Worm (Caenorhabditis elegans) whole organism, L1 larva: Measurements from ENCODE around the gene T20B12.7.

ENCODE experiments used
- C04F5.9 ChIP-seq: sonication (generic microtip); optimal IDR thresholded peaks from 2 replicates; lab custom pipeline; 2016; ENCODE audit warnings: missing genetic modification characterization, missing compliant biosample characterization
- C16A3.4 ChIP-seq: fragments of 150-350 bp; optimal IDR thresholded peaks from 2 replicates; lab custom pipeline; 2014; ENCODE audit warnings: missing biosample characterization, missing genetic modification characterization
- aly-2 ChIP-seq: fragments of 150-350 bp; optimal IDR thresholded peaks from 2 replicates; lab custom pipeline; 2014; ENCODE audit warnings: missing biosample characterization, missing genetic modification characterization
- ama-1 ChIP-seq: fragments of 150-350 bp; optimal IDR thresholded peaks from 2 replicates; lab custom pipeline; 2014
- blmp-1 ChIP-seq: fragments of 150-350 bp; optimal IDR thresholded peaks from 2 replicates; lab custom pipeline; 2014; ENCODE audit warnings: missing biosample characterization, missing genetic modification characterization
- ceh-63 ChIP-seq: fragments of 200-800 bp; sonication (Bioruptor generic); optimal IDR thresholded peaks from 2 replicates; lab custom pipeline; 2018; ENCODE audit warnings: mild to moderate bottlenecking, missing genetic modification characterization, missing compliant biosample characterization
- ceh-8 ChIP-seq: fragments of 200-800 bp; sonication (Bioruptor generic); optimal IDR thresholded peaks from 2 replicates; lab custom pipeline; 2018; ENCODE audit warnings: mild to moderate bottlenecking, missing genetic modification characterization, moderate library complexity, missing compliant biosample characterization
- ces-1 ChIP-seq: fragments of 150-350 bp; optimal IDR thresholded peaks from 2 replicates; lab custom pipeline; 2014; ENCODE audit warnings: missing biosample characterization, missing genetic modification reagents, missing genetic modification characterization
- efl-1 ChIP-seq, 4 experiments: fragments of 150-350 bp; optimal IDR thresholded peaks in 3 of 4; peaks in 1 of 4; 1 replicate in 1 of 4; 2 replicates in 3 of 4; lab custom pipeline; 2014; ENCODE audit warnings: missing biosample characterization in 2 of 4, missing genetic modification characterization in 2 of 4, missing genetic modification reagents in 2 of 4
- efl-3 ChIP-seq: fragments of 200-800 bp; sonication (Bioruptor generic); optimal IDR thresholded peaks from 2 replicates; lab custom pipeline; 2018; ENCODE audit warnings: mild to moderate bottlenecking, missing genetic modification characterization, missing compliant biosample characterization
- egl-13 ChIP-seq: sonication (generic microtip); optimal IDR thresholded peaks from 2 replicates; lab custom pipeline; 2016; ENCODE audit warnings: missing genotype, missing genetic modification reagents, missing genetic modification characterization, missing compliant biosample characterization
- elt-2 ChIP-seq: sonication (generic microtip); optimal IDR thresholded peaks from 2 replicates; lab custom pipeline; 2016; ENCODE audit warnings: missing genetic modification characterization, mild to moderate bottlenecking, inconsistent platforms, missing compliant biosample characterization, missing genetic modification reagents
- elt-3 ChIP-seq, 6 experiments: fragments of 150-350 bp in 1 of 6; sonication (generic microtip); optimal IDR thresholded peaks; 2 replicates each; lab custom pipeline; 2017 to 2018; ENCODE audit warnings: missing biosample characterization in 6 of 6, missing genetic modification characterization in 6 of 6, inconsistent platforms in 1 of 6
- fkh-10 ChIP-seq: sonication (generic microtip); optimal IDR thresholded peaks from 2 replicates; lab custom pipeline; 2017; ENCODE audit warnings: missing biosample characterization, missing genetic modification reagents, missing genetic modification characterization
- hlh-17 ChIP-seq: fragments of 200-800 bp; sonication (Bioruptor generic); optimal IDR thresholded peaks from 2 replicates; lab custom pipeline; 2018; ENCODE audit warnings: missing genetic modification characterization, mild to moderate bottlenecking, missing compliant biosample characterization, moderate library complexity, borderline replicate concordance
- hlh-4 ChIP-seq: sonication (generic microtip); optimal IDR thresholded peaks from 2 replicates; lab custom pipeline; 2016; ENCODE audit warnings: mild to moderate bottlenecking, missing genetic modification characterization, missing compliant biosample characterization
- hpl-2 ChIP-seq: fragments of 150-350 bp; optimal IDR thresholded peaks from 2 replicates; lab custom pipeline; 2014; ENCODE audit warnings: missing biosample characterization, missing genetic modification reagents, missing genetic modification characterization
- lin-14 ChIP-seq: fragments of 200-800 bp; sonication (Bioruptor generic); optimal IDR thresholded peaks from 2 replicates; lab custom pipeline; 2018; ENCODE audit warnings: mild to moderate bottlenecking, missing genetic modification characterization, moderate library complexity, missing compliant biosample characterization
- lsy-2 ChIP-seq, 2 experiments: fragments of 150-350 bp; optimal IDR thresholded peaks; 2 replicates each; lab custom pipeline; 2014; ENCODE audit warnings: missing biosample characterization in 2 of 2, missing genetic modification characterization in 2 of 2
- mep-1 ChIP-seq: fragments of 150-350 bp; optimal IDR thresholded peaks from 2 replicates; lab custom pipeline; 2014; ENCODE audit warnings: missing biosample characterization, missing genetic modification characterization
- nhr-71 ChIP-seq: sonication (generic microtip); optimal IDR thresholded peaks from 2 replicates; lab custom pipeline; 2016; ENCODE audit warnings: mild to moderate bottlenecking, missing genetic modification characterization, moderate library complexity, missing compliant biosample characterization
- nhr-76 ChIP-seq: sonication (generic microtip); optimal IDR thresholded peaks from 2 replicates; lab custom pipeline; 2017; ENCODE audit warnings: missing biosample characterization, missing genetic modification characterization
- nhr-85 ChIP-seq: sonication (generic microtip); peaks from one replicate; lab custom pipeline; 2016; ENCODE audit warnings: missing genetic modification characterization, inconsistent platforms, missing compliant biosample characterization
- nhr-90 ChIP-seq: sonication (generic microtip); optimal IDR thresholded peaks from 2 replicates; lab custom pipeline; 2016; ENCODE audit warnings: mild to moderate bottlenecking, missing genetic modification characterization, missing compliant biosample characterization; ENCODE audit not compliant: poor library complexity
- pax-3 ChIP-seq: fragments of 200-800 bp; sonication (Bioruptor generic); optimal IDR thresholded peaks from 2 replicates; lab custom pipeline; 2018; ENCODE audit warnings: mild to moderate bottlenecking, missing genetic modification characterization, moderate library complexity, missing compliant biosample characterization
- rnt-1 ChIP-seq: sonication (generic microtip); optimal IDR thresholded peaks from 2 replicates; lab custom pipeline; 2016; ENCODE audit warnings: mild to moderate bottlenecking, missing genetic modification characterization, moderate library complexity, missing compliant biosample characterization
- skn-1 ChIP-seq: fragments of 150-350 bp; optimal IDR thresholded peaks from 2 replicates; lab custom pipeline; 2014; ENCODE audit warnings: missing biosample characterization, missing genetic modification characterization
- snpc-4 ChIP-seq: fragments of 150-350 bp; optimal IDR thresholded peaks from 2 replicates; lab custom pipeline; 2014; ENCODE audit warnings: missing biosample characterization, missing genetic modification characterization
- snu-23 ChIP-seq: sonication (generic microtip); optimal IDR thresholded peaks from 2 replicates; lab custom pipeline; 2016; ENCODE audit warnings: missing genetic modification characterization, missing compliant biosample characterization
- tlp-1 ChIP-seq: fragments of 150-350 bp; optimal IDR thresholded peaks from 2 replicates; lab custom pipeline; 2014; ENCODE audit warnings: missing biosample characterization, missing genetic modification characterization
- unc-130 ChIP-seq: fragments of 150-350 bp; optimal IDR thresholded peaks from 2 replicates; lab custom pipeline; 2017; ENCODE audit warnings: missing biosample characterization, missing genetic modification characterization, inconsistent platforms
- unc-86 ChIP-seq: sonication (generic microtip); optimal IDR thresholded peaks from 2 replicates; lab custom pipeline; 2016; ENCODE audit warnings: missing genetic modification characterization, missing compliant biosample characterization
- vab-15 ChIP-seq: sonication (generic microtip); optimal IDR thresholded peaks from 2 replicates; lab custom pipeline; 2017; ENCODE audit warnings: missing genotype, mild to moderate bottlenecking, missing genetic modification characterization, missing compliant biosample characterization
- zag-1 ChIP-seq: fragments of 150-350 bp; optimal IDR thresholded peaks from 2 replicates; lab custom pipeline; 2014; ENCODE audit warnings: missing biosample characterization, missing genetic modification characterization
- ztf-4 ChIP-seq: fragments of 150-350 bp; optimal IDR thresholded peaks from 2 replicates; lab custom pipeline; 2014; ENCODE audit warnings: missing biosample characterization, missing genetic modification characterization

Gene T20B12.7

ce11 chrIII:7335220-7335619 is 43.6 kb downstream of the T20B12.7 start, which contains the start of gene F56C9.10 (continued):
- TF ChIP-seq ama-1 (lab: Kevin White, UChicago), result peak; percentile 38
- TF ChIP-seq mep-1 (tag; lab: Kevin White, UChicago), result peak; percentile 87
- TF ChIP-seq nhr-85 (tag; lab: Kevin White, UChicago), result peak; percentile 92
- peak; percentile 42 for TF ChIP-seq C04F5.9 (tag; lab: Kevin White, UChicago)
- TF ChIP-seq lsy-2 (tag; optimal IDR thresholded peaks at IDR 0.05; lab: Kevin White, UChicago), result peak; percentile 92 to 96
- no peak for TF ChIP-seq ces-1 (GFP tag; lab: Kevin White, UChicago)
- no peak for TF ChIP-seq hpl-2 (GFP tag; lab: Kevin White, UChicago)
- TF ChIP-seq, all 84 proteins: peak for 51

ce11 chrIII:7333906-7334531 is 44.8 kb downstream of the T20B12.7 start:
- peak; percentile 14 for TF ChIP-seq snu-23 (GFP tag; lab: Kevin White, UChicago)
- peak; percentile 8 for TF ChIP-seq mep-1 (tag; lab: Kevin White, UChicago)
- peak; percentile 1 for TF ChIP-seq nhr-85 (tag; lab: Kevin White, UChicago)
- peak; percentile 32 for TF ChIP-seq lin-14 (GFP tag; lab: Kevin White, UChicago)
- TF ChIP-seq skn-1 (tag; lab: Kevin White, UChicago), result peak; percentile 40
- peak; percentile 17 for TF ChIP-seq nhr-71 (tag; lab: Kevin White, UChicago)
- peak; percentile 50 for TF ChIP-seq blmp-1 (tag; lab: Kevin White, UChicago)
- peak; percentile 29 for TF ChIP-seq rnt-1 (tag; lab: Kevin White, UChicago)
- peak; percentile 69 for TF ChIP-seq snpc-4 (tag; lab: Kevin White, UChicago)

- TF ChIP-seq zag-1, result no peak
- peak; percentile 56 for TF ChIP-seq nhr-85 (tag; lab: Kevin White, UChicago)
These were observed 47.2 kb downstream of the T20B12.7 start for ce11 chrIII:7331671-7332070.

ce11 chrIII:7329155-7329732 is 49.6 kb downstream of the T20B12.7 start, which contains the start of gene lab-2:
Gene lab-2, minus strand, starts transcription at chrIII:7329607.
- TF ChIP-seq ceh-63 (GFP tag; lab: Kevin White, UChicago) (no peak), unc-130 (tag; lab: Kevin White, UChicago) (no peak), nhr-90 (tag; lab: Kevin White, UChicago) (peak; percentile 22), ceh-8 (no peak), C04F5.9 (tag; lab: Kevin White, UChicago) (no peak), ces-1 (GFP tag; lab: Kevin White, UChicago) (no peak), nhr-76 (tag; lab: Kevin White, UChicago) (no peak), hlh-4 (tag; lab: Kevin White, UChicago) (no peak), pax-3 (no peak), ama-1 (lab: Kevin White, UChicago) (peak; percentile 79), egl-13 (tag; lab: Kevin White, UChicago) (no peak), vab-15 (tag; lab: Kevin White, UChicago) (no peak), elt-2 (tag; lab: Kevin White, UChicago) (peak; percentile 11), tlp-1 (tag; lab: Kevin White, UChicago) (no peak), hlh-17 (GFP tag; lab: Kevin White, UChicago) (no peak), C16A3.4 (peak; percentile 7), elt-3 (tag; optimal IDR thresholded peaks at IDR 0.05; lab: Kevin White, UChicago) (no peak), unc-86 (tag; lab: Kevin White, UChicago) (no peak), ztf-4 (tag; lab: Kevin White, UChicago) (peak; percentile 49), efl-3 (GFP tag; lab: Kevin White, UChicago) (no peak), efl-1 (optimal IDR thresholded peaks at IDR 0.05; lab: Kevin White, UChicago) (no peak), efl-1 (GFP tag; optimal IDR thresholded peaks at IDR 0.05 in 1 of 2; lab: Kevin White, UChicago) (peak in 1 of 2 experiments; percentile 78), aly-2 (peak; percentile 22), fkh-10 (GFP tag; lab: Kevin White, UChicago) (no peak), hpl-2 (GFP tag; lab: Kevin White, UChicago) (no peak), skn-1 (tag; lab: Kevin White, UChicago) (no peak)
